Worm (Caenorhabditis elegans) whole organism, mixed stage, embryonic: ENCODE results near the gene glb-10.

Experiments
- drap-1 ChIP-seq: fragments of 200-800 bp; sonication (Bioruptor generic); optimal IDR thresholded peaks from 3 replicates; lab custom pipeline; 2018; ENCODE audit warnings: mild to moderate bottlenecking, missing genetic modification characterization, missing compliant biosample characterization
- unc-39 ChIP-seq: fragments of 150-350 bp; optimal IDR thresholded peaks from 2 replicates; lab custom pipeline; 2014; ENCODE audit warnings: missing biosample characterization, missing genetic modification characterization
- unc-62 ChIP-seq: fragments of 150-350 bp; optimal IDR thresholded peaks from 2 replicates; lab custom pipeline; 2014; ENCODE audit warnings: missing biosample characterization, missing genetic modification reagents, missing genetic modification characterization

DNA sequence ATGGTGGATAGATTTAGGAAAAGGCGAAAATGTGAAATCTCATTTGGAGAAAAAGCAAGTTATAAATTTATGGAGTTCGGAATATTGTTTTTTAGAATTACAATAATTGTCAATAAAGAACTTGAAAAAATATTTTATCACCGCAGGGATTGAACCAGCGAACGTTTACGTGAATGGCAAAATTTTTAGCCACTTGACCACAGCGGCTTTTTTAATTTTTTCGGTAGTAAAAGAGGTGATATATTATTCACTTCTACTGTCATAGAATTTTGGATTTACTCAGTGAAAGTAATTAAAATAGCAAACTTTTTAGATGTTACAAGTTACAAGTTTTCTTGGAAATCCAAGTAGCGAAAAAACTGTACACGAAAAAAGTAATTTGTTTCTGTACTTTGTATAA is 49.1 kb upstream of the glb-10 start:
- TF ChIP-seq unc-62 (GFP tag; lab: Kevin White, UChicago) (no peak), unc-39 (tag; lab: Kevin White, UChicago) (no peak), drap-1 (GFP tag; lab: Kevin White, UChicago) (no peak)
